Worm (Caenorhabditis elegans) whole organism, L2 larva: ENCODE results near the gene C01G5.3.
A peak's percentile ranks its signal among the peaks of the same experiment; 100 is the strongest.

Experiments used
- C34F6.9 ChIP-seq: fragments of 150-350 bp; optimal IDR thresholded peaks from 2 replicates; lab custom pipeline; 2014; ENCODE audit warnings: missing biosample characterization, missing genetic modification characterization
- F13H6.1 ChIP-seq: sonication (generic microtip); optimal IDR thresholded peaks from 2 replicates; lab custom pipeline; 2016; ENCODE audit warnings: missing genetic modification characterization, missing compliant biosample characterization
- R02D3.7 ChIP-seq: fragments of 150-350 bp; optimal IDR thresholded peaks from 2 replicates; lab custom pipeline; 2014; ENCODE audit warnings: missing biosample characterization, missing genetic modification characterization
- Y55F3AM.14 ChIP-seq: fragments of 200-800 bp; sonication (Bioruptor generic); optimal IDR thresholded peaks from 2 replicates; lab custom pipeline; 2018; ENCODE audit warnings: mild to moderate bottlenecking, missing genetic modification characterization, missing compliant biosample characterization
- alr-1 ChIP-seq: fragments of 150-350 bp; optimal IDR thresholded peaks from 2 replicates; lab custom pipeline; 2014; ENCODE audit warnings: missing biosample characterization, missing genetic modification characterization
- ama-1 ChIP-seq: fragments of 150-350 bp; optimal IDR thresholded peaks from 2 replicates; lab custom pipeline; 2018; ENCODE audit warnings: inconsistent platforms
- blmp-1 ChIP-seq: sonication (generic microtip); optimal IDR thresholded peaks from 2 replicates; lab custom pipeline; 2017; ENCODE audit warnings: missing genetic modification characterization, mild to moderate bottlenecking, missing compliant biosample characterization, antibody characterized with exemption, moderate library complexity; ENCODE audit not compliant: insufficient read depth
- ceh-16 ChIP-seq: fragments of 150-350 bp; optimal IDR thresholded peaks from 2 replicates; lab custom pipeline; 2014; ENCODE audit warnings: missing biosample characterization, missing genetic modification characterization
- ceh-82 ChIP-seq: fragments of 150-350 bp; optimal IDR thresholded peaks from 2 replicates; lab custom pipeline; 2014; ENCODE audit warnings: missing biosample characterization, missing genetic modification characterization
- crh-2 ChIP-seq: sonication (generic microtip); optimal IDR thresholded peaks from 2 replicates; lab custom pipeline; 2017; ENCODE audit warnings: missing biosample characterization, missing genetic modification characterization
- dmd-4 ChIP-seq: sonication (generic microtip); optimal IDR thresholded peaks from 2 replicates; lab custom pipeline; 2017; ENCODE audit warnings: missing biosample characterization, missing genetic modification characterization
- egl-27 ChIP-seq: sonication (generic microtip); optimal IDR thresholded peaks from 3 replicates; lab custom pipeline; 2017; ENCODE audit warnings: missing biosample characterization, missing genetic modification reagents, missing genetic modification characterization
- elt-1 ChIP-seq: fragments of 150-350 bp; optimal IDR thresholded peaks from 2 replicates; lab custom pipeline; 2014; ENCODE audit warnings: missing biosample characterization, missing genetic modification characterization
- elt-3 ChIP-seq: sonication (generic microtip); optimal IDR thresholded peaks from 2 replicates; lab custom pipeline; 2017; ENCODE audit warnings: missing biosample characterization, missing genetic modification characterization
- fos-1 ChIP-seq: fragments of 150-350 bp; optimal IDR thresholded peaks from 2 replicates; lab custom pipeline; 2014; ENCODE audit warnings: missing biosample characterization, missing genetic modification characterization
- gmeb-1 ChIP-seq: fragments of 150-350 bp; optimal IDR thresholded peaks from 2 replicates; lab custom pipeline; 2014; ENCODE audit warnings: missing biosample characterization, missing genetic modification characterization
- lin-11 ChIP-seq: fragments of 150-350 bp; sonication (generic microtip); optimal IDR thresholded peaks from 2 replicates; lab custom pipeline; 2014; ENCODE audit warnings: missing biosample characterization, missing genetic modification characterization, inconsistent platforms, mixed read lengths
- lin-13 ChIP-seq: fragments of 150-350 bp; optimal IDR thresholded peaks from 2 replicates; lab custom pipeline; 2014; ENCODE audit warnings: missing biosample characterization, missing genetic modification reagents, missing genetic modification characterization
- lsy-2 ChIP-seq, 2 experiments: fragments of 150-350 bp in 1 of 2; sonication (generic microtip) in 1 of 2; optimal IDR thresholded peaks; 2 replicates each; lab custom pipeline; 2014 to 2017; ENCODE audit warnings: missing biosample characterization in 2 of 2, missing genetic modification characterization in 2 of 2
- mab-5 ChIP-seq: fragments of 150-350 bp; optimal IDR thresholded peaks from 2 replicates; lab custom pipeline; 2014; ENCODE audit warnings: missing biosample characterization, missing genetic modification characterization
- mbf-1 ChIP-seq: sonication (generic microtip); optimal IDR thresholded peaks from 2 replicates; lab custom pipeline; 2017; ENCODE audit warnings: missing biosample characterization, missing genetic modification characterization
- mdl-1 ChIP-seq, 2 experiments: fragments of 150-350 bp in 1 of 2; sonication (generic microtip) in 1 of 2; optimal IDR thresholded peaks; 2 replicates each; lab custom pipeline; 2017; ENCODE audit warnings: missing biosample characterization in 2 of 2, missing genetic modification characterization in 2 of 2
- nhr-10 ChIP-seq: sonication (generic microtip); optimal IDR thresholded peaks from 2 replicates; lab custom pipeline; 2017; ENCODE audit warnings: missing biosample characterization, missing genetic modification characterization
- nhr-11 ChIP-seq: fragments of 150-350 bp; optimal IDR thresholded peaks from 2 replicates; lab custom pipeline; 2014; ENCODE audit warnings: missing biosample characterization, missing genetic modification characterization
- nhr-129 ChIP-seq: fragments of 150-350 bp; optimal IDR thresholded peaks from 2 replicates; lab custom pipeline; 2014; ENCODE audit warnings: missing biosample characterization, missing genetic modification characterization
- nhr-23 ChIP-seq: fragments of 150-350 bp; optimal IDR thresholded peaks from 2 replicates; lab custom pipeline; 2014; ENCODE audit warnings: missing biosample characterization, missing genetic modification reagents, missing genetic modification characterization
- nhr-237 ChIP-seq: fragments of 150-350 bp; optimal IDR thresholded peaks from 2 replicates; lab custom pipeline; 2014; ENCODE audit warnings: missing biosample characterization, missing genetic modification characterization
- nhr-25 ChIP-seq: fragments of 150-350 bp; sonication (generic microtip); optimal IDR thresholded peaks from 3 replicates; lab custom pipeline; 2014; ENCODE audit warnings: missing biosample characterization, missing genetic modification characterization
- nhr-6 ChIP-seq: fragments of 150-350 bp; optimal IDR thresholded peaks from 2 replicates; lab custom pipeline; 2014; ENCODE audit warnings: missing biosample characterization, missing genetic modification characterization
- nhr-77 ChIP-seq: fragments of 150-350 bp; optimal IDR thresholded peaks from 2 replicates; lab custom pipeline; 2014; ENCODE audit warnings: missing biosample characterization, missing genetic modification characterization
- peb-1 ChIP-seq: fragments of 150-350 bp; optimal IDR thresholded peaks from 2 replicates; lab custom pipeline; 2014; ENCODE audit warnings: missing biosample characterization, missing genetic modification characterization
- sem-4 ChIP-seq: fragments of 150-350 bp; optimal IDR thresholded peaks from 2 replicates; lab custom pipeline; 2014; ENCODE audit warnings: missing biosample characterization, missing genetic modification reagents, missing genetic modification characterization
- skn-1 ChIP-seq: sonication (generic microtip); optimal IDR thresholded peaks from 2 replicates; lab custom pipeline; 2017; ENCODE audit warnings: missing biosample characterization, missing genetic modification characterization
- sma-3 ChIP-seq: sonication (generic microtip); optimal IDR thresholded peaks from 2 replicates; lab custom pipeline; 2016; ENCODE audit warnings: missing genetic modification reagents, missing genetic modification characterization, missing compliant biosample characterization
- sma-9 ChIP-seq, 2 experiments: fragments of 150-350 bp in 1 of 2; sonication (generic microtip) in 1 of 2; optimal IDR thresholded peaks; 2 replicates each; lab custom pipeline; 2014 to 2016; ENCODE audit warnings: missing genetic modification characterization in 2 of 2, mild to moderate bottlenecking in 1 of 2, missing biosample characterization in 1 of 2, missing compliant biosample characterization in 1 of 2, missing genetic modification reagents in 1 of 2, moderate library complexity in 1 of 2
- unc-39 ChIP-seq: fragments of 150-350 bp; optimal IDR thresholded peaks from 2 replicates; lab custom pipeline; 2014; ENCODE audit warnings: missing biosample characterization, missing genetic modification characterization
- unc-55 ChIP-seq: fragments of 150-350 bp; sonication (generic microtip); optimal IDR thresholded peaks from 3 replicates; lab custom pipeline; 2014; ENCODE audit warnings: missing biosample characterization, missing genetic modification reagents, missing genetic modification characterization
- unc-62 ChIP-seq: fragments of 150-350 bp; optimal IDR thresholded peaks from 2 replicates; lab custom pipeline; 2014; ENCODE audit warnings: missing biosample characterization, missing genetic modification reagents, missing genetic modification characterization
- zag-1 ChIP-seq: fragments of 150-350 bp; optimal IDR thresholded peaks from 2 replicates; lab custom pipeline; 2014; ENCODE audit warnings: missing biosample characterization, missing genetic modification characterization
- ztf-1 ChIP-seq: fragments of 200-800 bp; sonication (Bioruptor generic); conservative IDR thresholded peaks from 2 replicates; pipeline ENCODE4 v1.3.6; 2022; ENCODE audit warnings: missing genetic modification characterization, missing compliant biosample characterization
- ztf-11 ChIP-seq: sonication (generic microtip); optimal IDR thresholded peaks from 2 replicates; lab custom pipeline; 2017; ENCODE audit warnings: missing biosample characterization, missing genetic modification characterization
- ztf-4 ChIP-seq: fragments of 150-350 bp; optimal IDR thresholded peaks from 2 replicates; lab custom pipeline; 2014; ENCODE audit warnings: missing biosample characterization, missing genetic modification characterization

The C01G5.3 gene

DNA sequence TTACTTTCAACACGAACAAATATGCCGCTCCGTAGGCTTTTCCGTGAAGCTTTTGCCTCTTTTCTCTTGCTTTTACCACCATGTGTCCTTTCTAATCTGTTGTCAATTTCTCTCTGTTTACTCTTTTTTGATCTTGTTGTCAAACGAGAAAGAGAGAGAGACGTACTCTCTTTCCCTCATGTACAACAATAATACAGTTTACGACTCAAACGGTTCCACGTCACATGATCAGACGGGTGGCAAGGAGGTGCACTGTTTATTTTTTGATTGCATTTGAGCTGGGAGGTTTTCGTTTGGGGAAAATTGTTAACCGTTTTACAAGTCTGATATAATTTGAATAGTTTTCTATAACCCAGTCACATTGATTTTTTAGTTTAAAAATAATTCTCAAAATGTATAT, 35.2 kb upstream of the C01G5.3 start (continued):
- TF ChIP-seq ceh-16 (tag; lab: Kevin White, UChicago): no peak
- TF ChIP-seq gmeb-1 (tag; lab: Kevin White, UChicago): peak; percentile 35
- TF ChIP-seq Y55F3AM.14 (GFP tag; lab: Kevin White, UChicago): no peak

DNA sequence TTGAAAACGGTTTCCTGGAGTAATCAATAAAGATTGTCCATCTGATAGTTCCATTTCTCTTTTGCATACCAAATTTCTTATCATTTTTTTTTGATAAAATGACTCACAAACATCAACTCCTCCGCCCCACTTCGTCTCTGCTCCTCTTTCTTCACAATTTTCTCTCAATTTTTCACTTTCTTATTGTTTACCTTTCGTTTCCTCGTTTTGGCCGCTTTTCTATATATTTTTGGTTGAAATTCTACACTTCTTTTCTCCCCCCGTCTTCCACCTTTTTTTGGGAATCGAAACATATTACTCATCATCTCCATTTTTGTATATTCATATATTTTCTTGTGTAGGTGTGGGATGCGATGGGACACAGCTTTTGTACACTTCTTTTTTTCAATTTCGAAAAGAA, 33.3 kb upstream of the C01G5.3 start:
- TF ChIP-seq gmeb-1 (tag; lab: Kevin White, UChicago): peak; percentile 30
- TF ChIP-seq crh-2 (tag; lab: Kevin White, UChicago): peak; percentile 32
- TF ChIP-seq F13H6.1: peak; percentile 16
- TF ChIP-seq ztf-11 (tag; lab: Kevin White, UChicago): no peak
- TF ChIP-seq fos-1: peak; percentile 95

DNA sequence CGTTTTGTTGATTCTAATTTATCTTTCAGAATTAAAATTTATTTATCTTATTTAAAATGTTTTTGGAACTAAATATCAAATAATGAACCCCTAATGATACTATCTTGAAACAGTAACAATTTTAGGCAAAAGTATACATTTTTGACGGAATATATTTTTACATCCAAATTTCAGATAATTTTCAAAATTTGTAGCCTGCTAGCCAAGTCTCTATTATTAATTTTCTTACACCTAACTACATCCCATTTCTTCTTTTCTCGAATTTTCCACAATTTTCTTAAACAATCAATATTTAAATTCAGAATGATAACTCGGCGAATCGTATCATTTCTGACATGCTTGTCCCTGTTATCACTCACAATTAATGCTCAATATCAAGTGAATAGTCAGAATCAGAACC, 29.6 kb upstream of the C01G5.3 start, which contains the start of gene pqn-89:
Gene pqn-89 (plus strand): TSS at position 301 of the 400 bp plus-strand sequence.
- TF ChIP-seq R02D3.7 (tag; lab: Kevin White, UChicago): no peak
- TF ChIP-seq lin-11 (tag; lab: Kevin White, UChicago): no peak
- TF ChIP-seq unc-55: no peak
- no peak for TF ChIP-seq skn-1 (tag; lab: Kevin White, UChicago)
- no peak for TF ChIP-seq mdl-1 (tag; optimal IDR thresholded peaks at IDR 0.05; lab: Kevin White, UChicago)
- TF ChIP-seq nhr-77: no peak
- no peak for TF ChIP-seq nhr-10 (tag; lab: Kevin White, UChicago)
- TF ChIP-seq unc-39 (tag; lab: Kevin White, UChicago): no peak
- no peak for TF ChIP-seq mab-5 (tag; lab: Kevin White, UChicago)
- no peak for TF ChIP-seq ztf-1 (GFP tag; lab: Robert Waterston, UW)
- no peak for TF ChIP-seq ceh-16 (tag; lab: Kevin White, UChicago)
- no peak for TF ChIP-seq ceh-82 (tag; lab: Kevin White, UChicago)
- no peak for TF ChIP-seq alr-1
- TF ChIP-seq nhr-6 (tag; lab: Kevin White, UChicago): no peak
- TF ChIP-seq F13H6.1: no peak
- no peak for TF ChIP-seq sem-4 (tag; lab: Kevin White, UChicago)
- no peak for TF ChIP-seq sma-9 (GFP tag; optimal IDR thresholded peaks at IDR 0.05; lab: Kevin White, UChicago)
- no peak for TF ChIP-seq sma-9 (tag; optimal IDR thresholded peaks at IDR 0.05; lab: Kevin White, UChicago)

DNA sequence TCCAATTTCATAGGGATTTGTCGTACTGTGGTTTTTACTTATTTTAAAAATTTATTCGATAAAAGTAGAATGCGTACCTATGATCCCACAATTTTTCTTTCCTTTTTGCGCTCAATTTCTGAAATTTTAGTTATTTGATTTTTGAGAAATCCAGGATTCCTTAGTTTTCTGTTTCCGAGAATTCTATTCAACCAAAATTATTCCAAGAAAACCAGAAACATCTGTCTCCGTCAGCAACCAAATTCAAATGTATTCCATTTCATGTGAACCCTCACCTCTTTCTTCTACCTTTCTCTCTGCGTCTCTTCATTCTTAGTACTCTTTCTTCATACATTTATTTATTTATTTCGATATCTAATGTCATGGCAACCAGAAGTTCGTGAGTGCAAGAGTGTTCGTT, 24.2 kb upstream of the C01G5.3 start:
- TF ChIP-seq ceh-82 (tag; lab: Kevin White, UChicago) (no peak), sem-4 (tag; lab: Kevin White, UChicago) (no peak), egl-27 (tag; lab: Kevin White, UChicago) (no peak), nhr-11 (tag; lab: Kevin White, UChicago) (no peak), sma-3 (no peak), mdl-1 (tag; optimal IDR thresholded peaks at IDR 0.05; lab: Kevin White, UChicago) (no peak), elt-1 (tag; lab: Kevin White, UChicago) (no peak), gmeb-1 (tag; lab: Kevin White, UChicago) (no peak), ztf-4 (tag; lab: Kevin White, UChicago) (no peak), ama-1 (no peak), unc-62 (GFP tag; lab: Kevin White, UChicago) (no peak), crh-2 (tag; lab: Kevin White, UChicago) (no peak), F13H6.1 (no peak), unc-39 (tag; lab: Kevin White, UChicago) (no peak), dmd-4 (no peak), R02D3.7 (tag; lab: Kevin White, UChicago) (no peak), nhr-10 (tag; lab: Kevin White, UChicago) (no peak), nhr-25 (no peak), ztf-1 (GFP tag; lab: Robert Waterston, UW) (no peak)
- TF ChIP-seq, all 48 proteins: peak for 0

DNA sequence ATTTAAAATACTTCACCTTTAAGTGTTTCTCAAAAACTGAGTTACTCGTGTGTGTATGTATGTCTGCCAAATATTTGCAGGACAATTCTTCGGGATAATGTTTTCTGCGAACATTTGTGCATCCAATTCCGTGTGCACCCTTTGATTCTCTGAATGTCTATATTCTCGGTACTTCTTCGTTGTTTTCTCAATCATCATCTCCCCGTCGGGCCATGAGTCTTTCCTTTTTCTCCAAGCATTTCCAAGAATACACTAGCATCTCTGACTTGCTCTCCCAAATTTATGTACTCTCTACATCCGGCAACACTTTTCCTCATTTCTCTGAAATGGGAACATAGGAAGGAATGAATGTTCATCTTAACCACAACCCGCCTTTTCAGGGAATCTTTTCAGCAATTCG, 21.3 kb upstream of the C01G5.3 start:
- TF ChIP-seq sma-9 (GFP tag; optimal IDR thresholded peaks at IDR 0.05; lab: Kevin White, UChicago) (peak; percentile 41), sma-9 (tag; optimal IDR thresholded peaks at IDR 0.05; lab: Kevin White, UChicago) (no peak), alr-1 (no peak), C34F6.9 (tag; lab: Kevin White, UChicago) (peak; percentile 49), blmp-1 (tag; lab: Kevin White, UChicago) (no peak), nhr-237 (tag; lab: Kevin White, UChicago) (no peak), nhr-6 (tag; lab: Kevin White, UChicago) (peak; percentile 48), nhr-25 (no peak), ztf-4 (tag; lab: Kevin White, UChicago) (peak; percentile 33), nhr-77 (no peak), nhr-10 (tag; lab: Kevin White, UChicago) (no peak), zag-1 (tag; lab: Kevin White, UChicago) (peak; percentile 27), mbf-1 (tag; lab: Kevin White, UChicago) (no peak), lsy-2 (tag; optimal IDR thresholded peaks at IDR 0.05; lab: Kevin White, UChicago) (peak in 1 of 2 experiments; percentile 67), Y55F3AM.14 (GFP tag; lab: Kevin White, UChicago) (peak; percentile 1), ceh-82 (tag; lab: Kevin White, UChicago) (no peak), skn-1 (tag; lab: Kevin White, UChicago) (no peak), mdl-1 (tag; optimal IDR thresholded peaks at IDR 0.05; lab: Kevin White, UChicago) (no peak), nhr-129 (no peak), peb-1 (no peak), elt-3 (no peak), lin-13 (GFP tag; lab: Kevin White, UChicago) (peak; percentile 25), F13H6.1 (peak; percentile 10), ama-1 (no peak), crh-2 (tag; lab: Kevin White, UChicago) (peak; percentile 40), fos-1 (no peak), nhr-23 (no peak), gmeb-1 (tag; lab: Kevin White, UChicago) (no peak), nhr-11 (tag; lab: Kevin White, UChicago) (no peak)
